Fruit fly (Drosophila melanogaster) whole organism, embryonic: Measurements from ENCODE around the gene TyrRII.

Experiments used
- Blimp-1 ChIP-seq: fragments of 200-800 bp; sonication (Bioruptor generic); optimal IDR thresholded peaks from 3 replicates; lab custom pipeline; 2018; ENCODE audit warnings: missing biosample characterization, missing genetic modification characterization, mild to moderate bottlenecking, moderate library complexity, missing genetic modification reagents
- CG11093 ChIP-seq: fragments of 200-800 bp; sonication (Bioruptor generic); IDR thresholded peaks from 3 replicates; pipeline ENCODE4 v1.3.6; 2022; ENCODE audit warnings: missing biosample characterization, missing genetic modification characterization
- CG14667 ChIP-seq: fragments of 200-800 bp; sonication (Bioruptor generic); IDR thresholded peaks from 2 replicates; pipeline ENCODE4 v1.3.6; 2022; ENCODE audit warnings: missing biosample characterization, missing genetic modification characterization
- CG4328 ChIP-seq: fragments of 200-800 bp; sonication (Bioruptor generic); optimal IDR thresholded peaks from 3 replicates; lab custom pipeline; 2017; ENCODE audit warnings: missing biosample characterization, missing genetic modification reagents, missing genetic modification characterization
- CG7839 ChIP-seq: fragments of 200-800 bp; sonication (Bioruptor generic); optimal IDR thresholded peaks from 3 replicates; lab custom pipeline; 2018; ENCODE audit warnings: missing biosample characterization, mild to moderate bottlenecking, missing genetic modification characterization, moderate library complexity
- CHES-1-like ChIP-seq: fragments of 200-800 bp; sonication (Bioruptor generic); optimal IDR thresholded peaks from 2 replicates; lab custom pipeline; 2016; ENCODE audit warnings: missing biosample characterization, missing genetic modification characterization
- HLH3B ChIP-seq: fragments of 200-800 bp; sonication (Bioruptor generic); IDR thresholded peaks from 2 replicates; pipeline ENCODE4 v1.3.6; 2022; ENCODE audit warnings: missing biosample characterization, missing genetic modification characterization
- corto ChIP-seq: fragments of 200-800 bp; sonication (Bioruptor generic); optimal IDR thresholded peaks from 2 replicates; lab custom pipeline; 2016; ENCODE audit warnings: missing biosample characterization, mild to moderate bottlenecking, missing genetic modification characterization, moderate library complexity

DNA sequence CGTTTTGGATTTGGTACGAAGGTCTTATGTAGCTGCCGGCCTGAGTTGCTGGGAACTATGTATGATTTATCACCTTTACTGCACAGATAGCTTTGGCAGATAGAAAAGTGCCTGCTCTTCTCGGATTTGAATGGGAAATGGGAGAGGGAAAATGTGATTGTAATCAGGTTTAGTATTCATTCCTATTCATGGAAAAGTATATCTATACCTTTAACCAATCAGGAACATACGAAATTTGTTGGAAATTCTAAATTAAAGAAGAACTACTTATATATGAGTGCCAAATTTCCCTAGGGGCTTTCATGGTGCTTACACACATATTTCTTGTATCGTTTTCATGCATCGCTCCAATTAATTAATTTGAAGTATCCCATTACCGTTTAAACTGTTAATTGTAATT is 11.4 kb upstream of the TyrRII start, which contains the start of gene Atg8b:
- no peak for TF ChIP-seq CG11093 (GFP tag; lab: Robert Waterston, UW)
- TF ChIP-seq Blimp-1 (GFP tag; lab: Kevin White, UChicago) = no peak
- TF ChIP-seq CG4328 = no peak
- TF ChIP-seq HLH3B (GFP tag; lab: Robert Waterston, UW) = no peak
- TF ChIP-seq corto = no peak
- no peak for TF ChIP-seq CHES-1-like (GFP tag; lab: Kevin White, UChicago)
- no peak for TF ChIP-seq CG7839 (tag; lab: Kevin White, UChicago)
- no peak for TF ChIP-seq CG14667 (GFP tag; lab: Robert Waterston, UW)
